Fruit fly (Drosophila melanogaster) whole organism, embryonic: ENCODE data around the gene roq.

Source experiments
- Ada2b ChIP-seq: fragments of 200-800 bp; sonication (Bioruptor generic); IDR thresholded peaks from 2 replicates; pipeline ENCODE4 v1.3.6; 2022; ENCODE audit warnings: missing biosample characterization, missing genetic modification characterization
- CG10147 ChIP-seq: fragments of 200-800 bp; sonication (Bioruptor generic); optimal IDR thresholded peaks from 2 replicates; lab custom pipeline; 2019; ENCODE audit warnings: missing biosample characterization, mild to moderate bottlenecking, missing genetic modification characterization, moderate library complexity
- CG10321 ChIP-seq: fragments of 200-800 bp; sonication (Bioruptor generic); IDR thresholded peaks from 2 replicates; pipeline ENCODE4 v1.3.6; 2022; ENCODE audit warnings: missing biosample characterization, missing genetic modification characterization
- CG16863 ChIP-seq: fragments of 200-800 bp; sonication (Bioruptor generic); optimal IDR thresholded peaks from 3 replicates; lab custom pipeline; 2016; ENCODE audit warnings: missing biosample characterization, missing genetic modification characterization
- CG1792 ChIP-seq: fragments of 200-800 bp; sonication (Bioruptor generic); optimal IDR thresholded peaks from 2 replicates; lab custom pipeline; 2016; ENCODE audit warnings: missing biosample characterization, missing genetic modification characterization
- CG18262 ChIP-seq: fragments of 200-800 bp; optimal IDR thresholded peaks from 3 replicates; lab custom pipeline; 2019; ENCODE audit warnings: missing biosample characterization, mild to moderate bottlenecking, missing genetic modification characterization, moderate library complexity
- CG2120 ChIP-seq: fragments of 200-800 bp; sonication (Bioruptor generic); optimal IDR thresholded peaks from 3 replicates; lab custom pipeline; 2016; ENCODE audit warnings: missing biosample characterization, missing genetic modification characterization
- CG2199 ChIP-seq: fragments of 200-800 bp; sonication (Bioruptor generic); IDR thresholded peaks from 3 replicates; pipeline ENCODE4 v1.3.6; 2022; ENCODE audit warnings: missing biosample characterization, missing genetic modification characterization
- CG2202 ChIP-seq: fragments of 200-800 bp; sonication (Bioruptor generic); optimal IDR thresholded peaks from 2 replicates; lab custom pipeline; 2018; ENCODE audit warnings: missing biosample characterization, mild to moderate bottlenecking, missing genetic modification characterization
- CG31441 ChIP-seq: fragments of 200-800 bp; sonication (Bioruptor generic); IDR thresholded peaks from 2 replicates; pipeline ENCODE4 v1.3.6; 2022; ENCODE audit warnings: missing biosample characterization, missing genetic modification characterization
- CG3407 ChIP-seq: fragments of 200-800 bp; sonication (Bioruptor generic); optimal IDR thresholded peaks from 2 replicates; lab custom pipeline; 2018; ENCODE audit warnings: missing biosample characterization, mild to moderate bottlenecking, missing genetic modification characterization
- CG4282 ChIP-seq: fragments of 200-800 bp; sonication (Bioruptor generic); optimal IDR thresholded peaks from 2 replicates; lab custom pipeline; 2016; ENCODE audit warnings: missing biosample characterization, missing genetic modification characterization
- CG6791 ChIP-seq: fragments of 200-800 bp; sonication (Bioruptor generic); IDR thresholded peaks from 3 replicates; pipeline ENCODE4 v1.3.6; 2022; ENCODE audit warnings: missing biosample characterization, missing genetic modification characterization; ENCODE audit not compliant: partially characterized antibody
- CG6854 ChIP-seq: fragments of 200-800 bp; sonication (Bioruptor generic); optimal IDR thresholded peaks from 3 replicates; lab custom pipeline; 2017; ENCODE audit warnings: missing biosample characterization, mild to moderate bottlenecking, missing genetic modification characterization
- CG9215 ChIP-seq: fragments of 200-800 bp; sonication (Bioruptor generic); IDR thresholded peaks from 2 replicates; pipeline ENCODE4 v1.3.6; 2022; ENCODE audit warnings: missing biosample characterization, missing genetic modification characterization
- CG9817 ChIP-seq: fragments of 200-800 bp; sonication (Bioruptor generic); optimal IDR thresholded peaks from 2 replicates; lab custom pipeline; 2018; ENCODE audit warnings: missing biosample characterization, mild to moderate bottlenecking, missing genetic modification characterization, moderate library complexity
- Camta ChIP-seq: fragments of 200-800 bp; sonication (Bioruptor generic); optimal IDR thresholded peaks from 2 replicates; lab custom pipeline; 2016; ENCODE audit warnings: missing biosample characterization, missing genetic modification characterization
- HLHmδ ChIP-seq: fragments of 200-800 bp; sonication (Bioruptor generic); optimal IDR thresholded peaks from 2 replicates; lab custom pipeline; 2018; ENCODE audit warnings: missing biosample characterization, mild to moderate bottlenecking, missing genetic modification characterization, moderate library complexity
- Med ChIP-seq: fragments of 200-800 bp; sonication (Bioruptor generic); peaks from one replicate; lab custom pipeline; 2016; ENCODE audit warnings: missing biosample characterization, missing genetic modification characterization, mild to moderate bottlenecking, inconsistent platforms, moderate library complexity
- Meics ChIP-seq: fragments of 200-800 bp; sonication (Bioruptor generic); optimal IDR thresholded peaks from 2 replicates; lab custom pipeline; 2017; ENCODE audit warnings: missing biosample characterization, mild to moderate bottlenecking, missing genetic modification characterization
- NC2α ChIP-seq: fragments of 200-800 bp; sonication (Bioruptor generic); optimal IDR thresholded peaks from 2 replicates; lab custom pipeline; 2016; ENCODE audit warnings: missing biosample characterization, missing genetic modification characterization
- Optix ChIP-seq: fragments of 200-800 bp; sonication (Bioruptor generic); IDR thresholded peaks from 3 replicates; pipeline ENCODE4 v1.3.6; 2022; ENCODE audit warnings: missing biosample characterization, missing genetic modification characterization
- Sox102F ChIP-seq: fragments of 200-800 bp; sonication (Bioruptor generic); optimal IDR thresholded peaks from 2 replicates; lab custom pipeline; 2018; ENCODE audit warnings: missing biosample characterization, mild to moderate bottlenecking, missing genetic modification characterization, moderate library complexity
- Taf1 ChIP-seq: fragments of 200-800 bp; sonication (Bioruptor generic); IDR thresholded peaks from 2 replicates; pipeline ENCODE4 v1.3.6; 2022; ENCODE audit warnings: missing biosample characterization, missing genetic modification characterization
- ac ChIP-seq: fragments of 200-800 bp; sonication (Bioruptor generic); optimal IDR thresholded peaks from 3 replicates; lab custom pipeline; 2017; ENCODE audit warnings: missing biosample characterization, mild to moderate bottlenecking, missing genetic modification characterization
- az2 ChIP-seq: fragments of 200-800 bp; sonication (Bioruptor generic); optimal IDR thresholded peaks from 3 replicates; lab custom pipeline; 2016; ENCODE audit warnings: missing biosample characterization, missing genetic modification characterization
- chn ChIP-seq: fragments of 200-800 bp; sonication (Bioruptor generic); optimal IDR thresholded peaks from 2 replicates; lab custom pipeline; 2016; ENCODE audit warnings: missing biosample characterization, missing genetic modification characterization
- crc ChIP-seq: fragments of 200-800 bp; sonication (Bioruptor generic); optimal IDR thresholded peaks from 2 replicates; lab custom pipeline; 2016; ENCODE audit warnings: missing biosample characterization, missing genetic modification characterization
- dan ChIP-seq: fragments of 200-800 bp; sonication (Bioruptor generic); IDR thresholded peaks from 2 replicates; pipeline ENCODE4 v1.3.6; 2022; ENCODE audit warnings: missing biosample characterization, missing genetic modification characterization
- dysf ChIP-seq: fragments of 200-800 bp; sonication (Bioruptor generic); IDR thresholded peaks from 3 replicates; pipeline ENCODE4 v1.3.6; 2022; ENCODE audit warnings: missing biosample characterization, missing genetic modification characterization
- fru ChIP-seq: fragments of >200 bp; optimal IDR thresholded peaks from 2 replicates; lab custom pipeline; 2017
- gsb-n ChIP-seq: fragments of 200-800 bp; sonication (Bioruptor generic); optimal IDR thresholded peaks from 3 replicates; lab custom pipeline; 2018; ENCODE audit warnings: missing biosample characterization, mild to moderate bottlenecking, missing genetic modification characterization
- klu ChIP-seq: fragments of 200-800 bp; sonication (Bioruptor generic); IDR thresholded peaks from 2 replicates; pipeline ENCODE4 v1.3.6; 2022; ENCODE audit warnings: missing biosample characterization, missing genetic modification characterization
- lmd ChIP-seq: fragments of 200-800 bp; sonication (Bioruptor generic); IDR thresholded peaks from 2 replicates; pipeline ENCODE4 v1.3.6; 2022; ENCODE audit warnings: missing biosample characterization, missing genetic modification characterization
- luna ChIP-seq: fragments of 200-800 bp; sonication (Bioruptor generic); optimal IDR thresholded peaks from 2 replicates; lab custom pipeline; 2016; ENCODE audit warnings: missing biosample characterization, missing genetic modification characterization
- nerfin-1 ChIP-seq: fragments of 200-800 bp; sonication (Bioruptor generic); optimal IDR thresholded peaks from 3 replicates; lab custom pipeline; 2019; ENCODE audit warnings: missing biosample characterization, mild to moderate bottlenecking, missing genetic modification characterization, moderate library complexity
- onecut ChIP-seq: fragments of 200-800 bp; sonication (Bioruptor generic); IDR thresholded peaks from 2 replicates; pipeline ENCODE4 v1.3.6; 2022; ENCODE audit warnings: missing biosample characterization, missing genetic modification characterization
- pfk ChIP-seq: fragments of 200-800 bp; sonication (Bioruptor generic); optimal IDR thresholded peaks from 2 replicates; lab custom pipeline; 2018; ENCODE audit warnings: missing biosample characterization, mild to moderate bottlenecking, missing genetic modification characterization, moderate library complexity
- pho ChIP-seq: fragments of 200-800 bp; sonication (Bioruptor generic); optimal IDR thresholded peaks from 2 replicates; lab custom pipeline; 2016; ENCODE audit warnings: missing biosample characterization, missing genetic modification characterization
- pnt ChIP-seq: fragments of 200-800 bp; sonication (Bioruptor generic); optimal IDR thresholded peaks from 3 replicates; lab custom pipeline; 2016; ENCODE audit warnings: missing biosample characterization, missing genetic modification characterization
- run ChIP-seq: fragments of 200-800 bp; sonication (Bioruptor generic); optimal IDR thresholded peaks from 3 replicates; lab custom pipeline; 2018; ENCODE audit warnings: missing biosample characterization, mild to moderate bottlenecking, missing genetic modification characterization
- salm ChIP-seq: fragments of 200-800 bp; sonication (Bioruptor generic); optimal IDR thresholded peaks from 2 replicates; lab custom pipeline; 2018; ENCODE audit warnings: missing biosample characterization, mild to moderate bottlenecking, missing genetic modification characterization
- sc ChIP-seq, 3 experiments: fragments of >200 bp in 2 of 3; fragments of 200-800 bp in 1 of 3; sonication (Bioruptor generic) in 1 of 3; optimal IDR thresholded peaks; 2 replicates in 2 of 3; 3 replicates in 1 of 3; lab custom pipeline; 2017; ENCODE audit warnings: mild to moderate bottlenecking in 1 of 3, missing biosample characterization in 1 of 3, missing genetic modification characterization in 1 of 3, missing genetic modification reagents in 1 of 3
- schlank ChIP-seq: fragments of 200-800 bp; sonication (Bioruptor generic); optimal IDR thresholded peaks from 2 replicates; lab custom pipeline; 2018; ENCODE audit warnings: missing biosample characterization, mild to moderate bottlenecking, missing genetic modification characterization
- sens-2 ChIP-seq: fragments of 200-800 bp; sonication (Bioruptor generic); IDR thresholded peaks from 2 replicates; pipeline ENCODE4 v1.3.6; 2022; ENCODE audit warnings: missing biosample characterization, missing genetic modification characterization
- sisA ChIP-seq: fragments of 200-800 bp; sonication (Bioruptor generic); IDR thresholded peaks from 2 replicates; pipeline ENCODE4 v1.3.6; 2022; ENCODE audit warnings: missing biosample characterization, missing genetic modification characterization
- tgo ChIP-seq: fragments of 200-800 bp; sonication (Bioruptor generic); IDR thresholded peaks from 3 replicates; pipeline ENCODE4 v1.3.6; 2022; ENCODE audit warnings: missing biosample characterization, missing genetic modification characterization
- tin ChIP-seq: fragments of 200-800 bp; sonication (Bioruptor generic); optimal IDR thresholded peaks from 3 replicates; lab custom pipeline; 2016; ENCODE audit warnings: missing biosample characterization, missing genetic modification characterization
- trem ChIP-seq: fragments of 200-800 bp; optimal IDR thresholded peaks from 3 replicates; lab custom pipeline; 2019; ENCODE audit warnings: missing biosample characterization, mild to moderate bottlenecking, missing genetic modification characterization, moderate library complexity
- unc-4 ChIP-seq: fragments of 200-800 bp; sonication (Bioruptor generic); IDR thresholded peaks from 2 replicates; pipeline ENCODE4 v1.3.6; 2022; ENCODE audit warnings: missing biosample characterization, missing genetic modification characterization; ENCODE audit not compliant: partially characterized antibody
- wek ChIP-seq: fragments of 200-800 bp; sonication (Bioruptor generic); optimal IDR thresholded peaks from 3 replicates; lab custom pipeline; 2018; ENCODE audit warnings: missing biosample characterization, mild to moderate bottlenecking, missing genetic modification characterization, moderate library complexity

The roq gene

DNA sequence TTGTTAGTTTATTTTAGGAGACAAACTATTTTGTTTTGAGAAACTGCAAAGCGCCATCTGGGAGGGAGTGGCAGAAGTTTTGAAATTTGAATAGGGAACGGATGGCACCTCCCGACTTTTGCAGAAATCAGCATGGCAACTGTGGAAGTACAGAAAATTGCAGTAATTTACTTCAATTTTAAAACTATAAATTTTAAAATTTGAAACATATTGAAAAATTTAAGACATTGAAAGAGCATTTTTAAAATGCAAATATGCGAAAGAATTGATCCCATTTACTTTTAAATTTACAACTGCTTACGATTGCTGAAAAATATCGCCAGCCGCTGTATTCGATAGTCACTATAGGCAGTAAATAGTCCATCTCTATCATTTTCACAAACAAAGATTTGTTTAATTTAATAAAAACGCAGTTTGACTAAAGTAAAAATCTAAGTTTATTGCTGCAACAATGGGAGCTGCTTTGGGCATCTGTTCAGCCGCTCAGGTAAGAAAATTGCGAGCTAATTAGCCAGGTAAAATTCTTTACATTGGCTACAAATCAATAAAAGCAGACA lies 34.1 kb upstream of the roq start, which contains the start of gene Serinc (continued):
- TF ChIP-seq unc-4 (GFP tag; lab: Robert Waterston, UW) (peak; percentile 96), sens-2 (GFP tag; lab: Robert Waterston, UW) (no peak), tin (GFP tag; lab: Kevin White, UChicago) (peak; percentile 73), gsb-n (tag; lab: Kevin White, UChicago) (no peak), CG18262 (tag; lab: Kevin White, UChicago) (peak; percentile 35), Med (peak; percentile 93), CG1792 (GFP tag; lab: Kevin White, UChicago) (peak; percentile 43), CG2202 (tag; lab: Kevin White, UChicago) (peak; percentile 30), crc (peak; percentile 6), Camta (peak; percentile 54), pnt (GFP tag; lab: Kevin White, UChicago) (no peak), ac (GFP tag; lab: Kevin White, UChicago) (no peak), lmd (GFP tag; lab: Robert Waterston, UW) (no peak; the same call in 1 of the 2 replicates), CG2199 (GFP tag; lab: Robert Waterston, UW) (no peak), CG9817 (tag; lab: Kevin White, UChicago) (peak; percentile 21), run (no peak), klu (GFP tag; lab: Robert Waterston, UW) (no peak), CG6791 (peak; percentile 96), wek (GFP tag; lab: Kevin White, UChicago) (peak; percentile 6), CG10321 (no peak), nerfin-1 (tag; lab: Kevin White, UChicago) (peak; percentile 61), CG3407 (GFP tag; lab: Kevin White, UChicago) (peak; percentile 56), dysf (GFP tag; lab: Robert Waterston, UW) (peak; percentile 58), HLHmδ (GFP tag; lab: Kevin White, UChicago) (no peak), sc (optimal IDR thresholded peaks at IDR 0.05; lab: Kevin White, UChicago) (no peak), sc (GFP tag; optimal IDR thresholded peaks at IDR 0.05; lab: Kevin White, UChicago) (peak; percentile 5), az2 (peak; percentile 53), CG2120 (peak; percentile 66), chn (GFP tag; lab: Kevin White, UChicago) (peak; percentile 58), trem (tag; lab: Kevin White, UChicago) (peak; percentile 88), CG10147 (GFP tag; lab: Kevin White, UChicago) (peak; percentile 57), CG31441 (no peak), salm (tag; lab: Kevin White, UChicago) (no peak), CG9215 (GFP tag; lab: Robert Waterston, UW) (peak; percentile 46; the same call in 1 of the 2 replicates), pho (GFP tag; lab: Kevin White, UChicago) (peak; percentile 45), schlank (tag; lab: Kevin White, UChicago) (no peak), Meics (GFP tag; lab: Kevin White, UChicago) (peak; percentile 57), CG6854 (GFP tag; lab: Kevin White, UChicago) (no peak), Ada2b (peak; percentile 21; the same call in 1 of the 2 replicates), fru (no peak), pfk (no peak), sisA (GFP tag; lab: Robert Waterston, UW) (peak; percentile 14; the same call in 1 of the 2 replicates), NC2α (no peak), CG4282 (GFP tag; lab: Kevin White, UChicago) (peak; percentile 27), luna (GFP tag; lab: Kevin White, UChicago) (peak; percentile 10), onecut (GFP tag; lab: Robert Waterston, UW) (peak; percentile 76), Sox102F (no peak), CG16863 (GFP tag; lab: Kevin White, UChicago) (peak; percentile 55), tgo (GFP tag; lab: Robert Waterston, UW) (no peak), Optix (GFP tag; lab: Robert Waterston, UW) (0 out of 3 replicates have a peak, but pooled peaks have one; percentile 25), Taf1 (GFP tag; lab: Robert Waterston, UW) (no peak), dan (no peak)
